Worm (Caenorhabditis elegans): ENCODE measurements around the gene T07D4.5.

T07D4.5 gene

DNA sequence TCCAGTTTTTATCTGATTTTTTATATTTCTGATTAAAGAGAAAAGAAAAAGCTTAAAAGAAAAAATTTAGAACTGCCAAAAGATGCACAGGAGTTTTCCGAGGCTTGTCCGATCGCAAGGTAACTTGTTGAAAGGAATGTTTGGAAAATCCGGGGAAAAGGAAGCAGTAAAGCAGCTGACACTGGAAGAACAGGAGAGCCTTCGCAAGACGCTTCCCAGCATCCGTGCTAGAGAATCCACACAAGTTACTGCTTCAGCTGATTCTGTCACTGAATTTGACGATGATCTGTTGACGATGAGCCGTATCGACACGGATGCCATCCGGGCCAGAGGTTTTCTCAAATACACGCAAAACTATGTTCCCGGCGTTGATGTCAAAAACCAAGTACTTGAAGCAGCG, 45.6 kb upstream of the T07D4.5 start, which contains the start of gene mrpl-50:
Gene mrpl-50 (plus strand): TSS at position 71 of the 400 bp plus-strand sequence.
- peak; percentile 10 for TF ChIP-seq F13H6.1 (tag; optimal IDR thresholded peaks at IDR 0.05)
- TF ChIP-seq dmd-4 (tag; optimal IDR thresholded peaks at IDR 0.05): no peak

- no peak for TF ChIP-seq peb-1 (tag; optimal IDR thresholded peaks at IDR 0.05)
- TF ChIP-seq nhr-21 (tag; optimal IDR thresholded peaks at IDR 0.05): no peak
- peak; percentile 17 for TF ChIP-seq crh-2 (tag; optimal IDR thresholded peaks at IDR 0.05)
- no peak for TF ChIP-seq ceh-82 (tag; optimal IDR thresholded peaks at IDR 0.05)
- no peak for TF ChIP-seq alr-1 (tag; optimal IDR thresholded peaks at IDR 0.05)
- TF ChIP-seq Y55F3AM.14 (GFP tag; optimal IDR thresholded peaks at IDR 0.05): no peak
- peak; percentile 73 for TF ChIP-seq C34F6.9 (tag; optimal IDR thresholded peaks at IDR 0.05)
- TF ChIP-seq nhr-25 (tag; optimal IDR thresholded peaks at IDR 0.05): no peak
- TF ChIP-seq ceh-16 (tag; optimal IDR thresholded peaks at IDR 0.05): no peak
- no peak for TF ChIP-seq ZK546.5 (tag; optimal IDR thresholded peaks at IDR 0.05)
- peak; percentile 5 for TF ChIP-seq gmeb-1 (tag; optimal IDR thresholded peaks at IDR 0.05)
- TF ChIP-seq fos-1 (tag; optimal IDR thresholded peaks at IDR 0.05): peak; percentile 38
- TF ChIP-seq lsy-2 (tag; optimal IDR thresholded peaks at IDR 0.05): peak in 1 of 2 experiments; percentile 64
- peak; percentile 38 for TF ChIP-seq lin-13 (GFP tag; optimal IDR thresholded peaks at IDR 0.05)
- TF ChIP-seq snpc-4 (tag; optimal IDR thresholded peaks at IDR 0.05): no peak
- peak; percentile 15 for TF ChIP-seq ztf-4 (tag; optimal IDR thresholded peaks at IDR 0.05)
- TF ChIP-seq sem-4 (tag; optimal IDR thresholded peaks at IDR 0.05): no peak
- peak; percentile 30 for TF ChIP-seq sma-3 (GFP tag; optimal IDR thresholded peaks at IDR 0.05)
- TF ChIP-seq lin-11 (tag; optimal IDR thresholded peaks at IDR 0.05): no peak
- peak; percentile 64 for TF ChIP-seq unc-55 (GFP tag; optimal IDR thresholded peaks at IDR 0.05)
These were observed 43.2 kb upstream of the T07D4.5 start, which contains the start of gene cct-2 for ce11 chrII:8927253-8927791. Gene cct-2 (plus strand): TSS chrII:8927741.

DNA sequence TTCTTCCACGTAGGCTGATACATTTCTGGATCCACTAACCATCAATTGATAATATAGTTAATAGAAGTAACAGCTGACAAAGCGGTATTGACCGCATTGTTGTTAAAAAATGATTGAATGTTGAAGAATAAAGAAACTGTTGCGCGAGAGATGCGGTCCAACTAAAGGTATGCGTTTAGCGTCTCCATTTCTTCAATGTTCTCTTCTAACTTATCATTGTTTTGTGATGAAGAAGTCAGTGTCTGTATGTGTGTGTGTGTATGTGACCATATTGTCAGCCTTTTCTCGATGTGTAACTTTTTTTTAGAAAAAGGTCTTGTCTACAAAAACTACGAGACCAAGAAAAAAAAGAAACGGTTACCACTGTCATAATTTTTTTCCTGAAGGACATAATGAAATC, 42.3 kb upstream of the T07D4.5 start, which contains the start of gene B0457.2:
Gene B0457.2 (minus strand): TSS at position 101 of the 400 bp plus-strand sequence.
- TF ChIP-seq ztf-4 (tag; optimal IDR thresholded peaks at IDR 0.05) (no peak), zag-1 (tag; optimal IDR thresholded peaks at IDR 0.05) (no peak), alr-1 (tag; optimal IDR thresholded peaks at IDR 0.05) (no peak), nhr-129 (tag; optimal IDR thresholded peaks at IDR 0.05) (no peak), ama-1 (optimal IDR thresholded peaks at IDR 0.05) (no peak), sma-3 (GFP tag; optimal IDR thresholded peaks at IDR 0.05) (no peak)

ce11 chrII:8923187-8923586, 39.1 kb upstream of the T07D4.5 start:
- no peak for TF ChIP-seq mab-5 (tag; optimal IDR thresholded peaks at IDR 0.05)
- TF ChIP-seq fos-1 (tag; optimal IDR thresholded peaks at IDR 0.05): peak; percentile 4

ce11 chrII:8922140-8922539, 38.0 kb upstream of the T07D4.5 start, which contains the start of gene B0457.6:
Gene B0457.6 (plus strand): TSS chrII:8922423.
- peak; percentile 61 for TF ChIP-seq fos-1 (tag; optimal IDR thresholded peaks at IDR 0.05)
- peak; percentile 24 for TF ChIP-seq unc-55 (GFP tag; optimal IDR thresholded peaks at IDR 0.05)
- no peak for TF ChIP-seq nhr-129 (tag; optimal IDR thresholded peaks at IDR 0.05)

- no peak for TF ChIP-seq Y55F3AM.14 (GFP tag; optimal IDR thresholded peaks at IDR 0.05)
- no peak for TF ChIP-seq nhr-237 (tag; optimal IDR thresholded peaks at IDR 0.05)
- no peak for TF ChIP-seq unc-55 (GFP tag; optimal IDR thresholded peaks at IDR 0.05)
These were observed 37.3 kb upstream of the T07D4.5 start for ce11 chrII:8921456-8921855.

DNA sequence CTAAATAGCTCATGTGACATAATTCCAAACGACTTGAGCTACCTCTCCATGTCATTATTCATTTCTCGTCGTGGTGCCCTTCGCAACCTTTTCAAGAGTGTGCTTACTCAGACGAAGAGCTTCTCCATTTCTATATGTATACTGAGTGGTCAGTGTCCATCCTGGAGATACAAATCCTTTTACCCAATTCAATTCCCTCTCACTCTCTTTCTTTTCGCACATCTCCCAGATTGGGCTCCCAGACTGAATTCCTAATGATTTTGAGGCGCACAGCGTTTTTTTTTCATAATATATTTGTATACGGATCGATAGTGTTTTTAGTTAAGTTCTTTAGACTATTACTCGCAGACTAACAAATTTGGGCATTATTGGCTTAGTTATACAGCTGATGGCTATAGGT, 36.8 kb upstream of the T07D4.5 start:
- TF ChIP-seq elt-3 (tag; optimal IDR thresholded peaks at IDR 0.05): no peak
- TF ChIP-seq unc-55 (GFP tag; optimal IDR thresholded peaks at IDR 0.05): no peak
- TF ChIP-seq ceh-16 (tag; optimal IDR thresholded peaks at IDR 0.05): no peak
- no peak for TF ChIP-seq Y55F3AM.14 (GFP tag; optimal IDR thresholded peaks at IDR 0.05)
- TF ChIP-seq crh-2 (tag; optimal IDR thresholded peaks at IDR 0.05): no peak
- TF ChIP-seq lin-11 (tag; optimal IDR thresholded peaks at IDR 0.05): no peak
- no peak for TF ChIP-seq nhr-10 (tag; optimal IDR thresholded peaks at IDR 0.05)
- no peak for TF ChIP-seq nhr-12 (tag; optimal IDR thresholded peaks at IDR 0.05)

All from whole organism, L2 larva.